Worm (Caenorhabditis elegans) whole organism, mixed stage, embryonic: ENCODE data around the gene D2024.1.

Experiments
- ces-1 ChIP-seq: fragments of 150-350 bp; optimal IDR thresholded peaks from 2 replicates; lab custom pipeline; 2014; ENCODE audit warnings: missing biosample characterization, missing genetic modification reagents, missing genetic modification characterization
- lin-13 ChIP-seq: fragments of 150-350 bp; optimal IDR thresholded peaks from 2 replicates; lab custom pipeline; 2014; ENCODE audit warnings: missing biosample characterization, missing genetic modification characterization
- lsy-2 ChIP-seq: fragments of 150-350 bp; optimal IDR thresholded peaks from 2 replicates; lab custom pipeline; 2014; ENCODE audit warnings: missing biosample characterization, missing genetic modification characterization
- nhr-2 ChIP-seq: fragments of 150-350 bp; optimal IDR thresholded peaks from 2 replicates; lab custom pipeline; 2014; ENCODE audit warnings: missing biosample characterization, missing genetic modification characterization

DNA sequence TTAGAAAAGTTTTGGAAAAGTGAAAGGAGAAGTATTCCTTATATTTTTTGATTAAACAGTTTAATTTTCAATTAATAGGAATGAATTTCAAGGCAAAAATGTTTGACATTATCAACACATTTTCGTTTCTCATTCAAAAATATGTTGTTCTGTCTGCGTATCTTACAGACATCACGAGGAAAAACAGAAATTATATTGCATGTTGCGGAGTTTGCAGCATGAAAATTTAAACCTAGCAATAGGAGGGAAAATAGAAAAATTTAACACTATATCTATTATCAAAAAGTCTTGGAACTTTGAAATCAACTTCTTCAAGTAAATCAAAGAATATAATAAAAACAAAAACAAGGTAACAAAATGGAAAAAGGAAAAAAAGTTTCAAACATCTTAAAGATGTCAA, 43.7 kb downstream of the D2024.1 start:
- TF ChIP-seq lsy-2 (tag; lab: Kevin White, UChicago) = no peak
- TF ChIP-seq ces-1 (GFP tag; lab: Kevin White, UChicago) = no peak
- TF ChIP-seq lin-13 (tag; lab: Kevin White, UChicago) = no peak
- no peak for TF ChIP-seq nhr-2
